Fruit fly (Drosophila melanogaster) whole organism, embryonic: ENCODE data around the gene CG1943.

ENCODE experiments used
- B-H2 ChIP-seq: fragments of 200-800 bp; sonication (Bioruptor generic); optimal IDR thresholded peaks from 2 replicates; lab custom pipeline; 2018; ENCODE audit warnings: missing biosample characterization, mild to moderate bottlenecking, missing genetic modification characterization
- Bgb ChIP-seq: fragments of 200-800 bp; sonication (Bioruptor generic); IDR thresholded peaks from 2 replicates; pipeline ENCODE4 v1.3.6; 2022; ENCODE audit warnings: missing biosample characterization, missing genetic modification characterization; ENCODE audit not compliant: partially characterized antibody
- CG11695 ChIP-seq: fragments of 200-800 bp; sonication (Bioruptor generic); IDR thresholded peaks from 3 replicates; pipeline ENCODE4 v1.3.6; 2022; ENCODE audit warnings: missing biosample characterization, missing genetic modification characterization
- CG12299 ChIP-seq: fragments of 200-800 bp; sonication (Bioruptor generic); optimal IDR thresholded peaks from 2 replicates; lab custom pipeline; 2018; ENCODE audit warnings: missing biosample characterization, mild to moderate bottlenecking, missing genetic modification characterization
- CG14050 ChIP-seq: fragments of 200-800 bp; sonication (Bioruptor generic); IDR thresholded peaks from 3 replicates; pipeline ENCODE4 v1.3.6; 2022; ENCODE audit warnings: missing biosample characterization, missing genetic modification characterization
- CG17385 ChIP-seq: fragments of 200-800 bp; sonication (Bioruptor generic); optimal IDR thresholded peaks from 3 replicates; lab custom pipeline; 2018; ENCODE audit warnings: missing biosample characterization, mild to moderate bottlenecking, missing genetic modification characterization
- CG17802 ChIP-seq: fragments of 200-800 bp; sonication (Bioruptor generic); optimal IDR thresholded peaks from 2 replicates; lab custom pipeline; 2018; ENCODE audit warnings: missing biosample characterization, mild to moderate bottlenecking, missing genetic modification characterization, moderate library complexity
- CG18599 ChIP-seq: fragments of 200-800 bp; sonication (Bioruptor generic); optimal IDR thresholded peaks from 3 replicates; lab custom pipeline; 2017; ENCODE audit warnings: missing biosample characterization, missing genetic modification characterization, mild to moderate bottlenecking, moderate library complexity, missing genetic modification reagents
- CG18619 ChIP-seq: fragments of 200-800 bp; sonication (Bioruptor generic); optimal IDR thresholded peaks from 3 replicates; lab custom pipeline; 2017; ENCODE audit warnings: missing biosample characterization, mild to moderate bottlenecking, missing genetic modification characterization
- CG34422 ChIP-seq: fragments of 200-800 bp; sonication (Bioruptor generic); IDR thresholded peaks from 3 replicates; pipeline ENCODE4 v1.3.6; 2022; ENCODE audit warnings: missing biosample characterization, missing genetic modification characterization
- CG3847 ChIP-seq: fragments of 200-800 bp; sonication (Bioruptor generic); IDR thresholded peaks from 2 replicates; pipeline ENCODE4 v1.3.6; 2022; ENCODE audit warnings: missing biosample characterization, missing genetic modification characterization
- CG6765 ChIP-seq: fragments of 200-800 bp; sonication (Bioruptor generic); optimal IDR thresholded peaks from 3 replicates; lab custom pipeline; 2017; ENCODE audit warnings: missing biosample characterization, mild to moderate bottlenecking, missing genetic modification characterization
- CG6854 ChIP-seq: fragments of 200-800 bp; sonication (Bioruptor generic); optimal IDR thresholded peaks from 3 replicates; lab custom pipeline; 2017; ENCODE audit warnings: missing biosample characterization, mild to moderate bottlenecking, missing genetic modification characterization
- CG8281 ChIP-seq: fragments of 200-800 bp; sonication (Bioruptor generic); optimal IDR thresholded peaks from 2 replicates; lab custom pipeline; 2018; ENCODE audit warnings: missing biosample characterization, mild to moderate bottlenecking, missing genetic modification characterization, moderate library complexity
- Dad ChIP-seq: fragments of 200-800 bp; sonication (Bioruptor generic); optimal IDR thresholded peaks from 3 replicates; lab custom pipeline; 2016; ENCODE audit warnings: missing biosample characterization, missing genetic modification characterization
- Dref ChIP-seq: fragments of 200-800 bp; sonication (Bioruptor generic); IDR thresholded peaks from 2 replicates; pipeline ENCODE4 v1.3.6; 2022; ENCODE audit warnings: missing biosample characterization, missing genetic modification characterization
- ERR ChIP-seq: fragments of 200-800 bp; sonication (Bioruptor generic); optimal IDR thresholded peaks from 2 replicates; lab custom pipeline; 2016; ENCODE audit warnings: missing biosample characterization, missing genetic modification characterization
- Gug ChIP-seq: fragments of 200-800 bp; sonication (Bioruptor generic); IDR thresholded peaks from 4 replicates; pipeline ENCODE4 v1.3.6; 2022; ENCODE audit warnings: missing biosample characterization, missing genetic modification characterization
- H15 ChIP-seq: fragments of 200-800 bp; sonication (Bioruptor generic); IDR thresholded peaks from 3 replicates; pipeline ENCODE4 v1.3.6; 2022; ENCODE audit warnings: missing biosample characterization, missing genetic modification characterization
- HLH3B ChIP-seq: fragments of 200-800 bp; sonication (Bioruptor generic); IDR thresholded peaks from 2 replicates; pipeline ENCODE4 v1.3.6; 2022; ENCODE audit warnings: missing biosample characterization, missing genetic modification characterization
- Hr51 ChIP-seq, 2 experiments: fragments of 200-800 bp; sonication (Bioruptor generic); optimal IDR thresholded peaks; 2 replicates in 1 of 2; 3 replicates in 1 of 2; lab custom pipeline; 2016 to 2018; ENCODE audit warnings: missing biosample characterization in 2 of 2, missing genetic modification characterization in 2 of 2, mild to moderate bottlenecking in 1 of 2, moderate library complexity in 1 of 2
- Kr ChIP-seq: fragments of 200-800 bp; sonication (Bioruptor generic); optimal IDR thresholded peaks from 2 replicates; lab custom pipeline; 2017; ENCODE audit warnings: missing biosample characterization, mild to moderate bottlenecking, missing genetic modification characterization
- Mrtf ChIP-seq: fragments of 200-800 bp; sonication (Bioruptor generic); IDR thresholded peaks from 3 replicates; pipeline ENCODE4 v1.3.6; 2022; ENCODE audit warnings: missing biosample characterization, missing genetic modification characterization
- PHDP ChIP-seq: fragments of 200-800 bp; sonication (Bioruptor generic); optimal IDR thresholded peaks from 3 replicates; lab custom pipeline; 2018; ENCODE audit warnings: missing biosample characterization, mild to moderate bottlenecking, missing genetic modification characterization, moderate library complexity
- Sox102F ChIP-seq: fragments of 200-800 bp; sonication (Bioruptor generic); optimal IDR thresholded peaks from 2 replicates; lab custom pipeline; 2018; ENCODE audit warnings: missing biosample characterization, mild to moderate bottlenecking, missing genetic modification characterization, moderate library complexity
- Spps ChIP-seq: fragments of 200-800 bp; sonication (Bioruptor generic); optimal IDR thresholded peaks from 2 replicates; lab custom pipeline; 2018; ENCODE audit warnings: missing biosample characterization, mild to moderate bottlenecking, missing genetic modification characterization
- chinmo ChIP-seq: fragments of 200-800 bp; sonication (Bioruptor generic); IDR thresholded peaks from 4 replicates; pipeline ENCODE4 v1.3.6; 2022; ENCODE audit warnings: missing biosample characterization, missing genetic modification characterization; ENCODE audit not compliant: partially characterized antibody
- crol ChIP-seq: fragments of 200-800 bp; sonication (Bioruptor generic); IDR thresholded peaks from 2 replicates; pipeline ENCODE4 v1.3.6; 2022; ENCODE audit warnings: missing biosample characterization, missing genetic modification characterization
- crp ChIP-seq, 2 experiments: fragments of 200-800 bp; sonication (Bioruptor generic); optimal IDR thresholded peaks; 2 replicates in 1 of 2; 3 replicates in 1 of 2; lab custom pipeline; 2017; ENCODE audit warnings: missing biosample characterization in 2 of 2, missing genetic modification characterization in 2 of 2, mild to moderate bottlenecking in 1 of 2, moderate library complexity in 1 of 2
- cwo ChIP-seq: fragments of 200-800 bp; sonication (Bioruptor generic); optimal IDR thresholded peaks from 3 replicates; lab custom pipeline; 2017; ENCODE audit warnings: missing biosample characterization, missing genetic modification characterization, mild to moderate bottlenecking, moderate library complexity, missing genetic modification reagents
- dati ChIP-seq: fragments of 200-800 bp; sonication (Bioruptor generic); IDR thresholded peaks from 2 replicates; pipeline ENCODE4 v1.3.6; 2022; ENCODE audit warnings: missing biosample characterization, missing genetic modification characterization
- dmrt99B ChIP-seq: fragments of 200-800 bp; sonication (Bioruptor generic); optimal IDR thresholded peaks from 2 replicates; lab custom pipeline; 2018; ENCODE audit warnings: missing biosample characterization, mild to moderate bottlenecking, missing genetic modification characterization, moderate library complexity
- grn ChIP-seq: fragments of 200-800 bp; sonication (Bioruptor generic); optimal IDR thresholded peaks from 3 replicates; lab custom pipeline; 2017; ENCODE audit warnings: missing biosample characterization, missing genetic modification characterization
- kah ChIP-seq: fragments of 200-800 bp; sonication (Bioruptor generic); optimal IDR thresholded peaks from 2 replicates; lab custom pipeline; 2018; ENCODE audit warnings: missing biosample characterization, mild to moderate bottlenecking, missing genetic modification characterization
- kni ChIP-seq: fragments of 200-800 bp; sonication (Bioruptor generic); optimal IDR thresholded peaks from 3 replicates; lab custom pipeline; 2017; ENCODE audit warnings: mild to moderate bottlenecking, missing biosample characterization, missing genetic modification reagents, missing genetic modification characterization
- lbe ChIP-seq: fragments of 200-800 bp; sonication (Bioruptor generic); optimal IDR thresholded peaks from 2 replicates; lab custom pipeline; 2016; ENCODE audit warnings: missing biosample characterization, mild to moderate bottlenecking, missing genetic modification characterization
- pan ChIP-seq, 4 experiments: fragments of >200 bp in 3 of 4; fragments of 200-800 bp in 1 of 4; sonication (Bioruptor generic) in 1 of 4; optimal IDR thresholded peaks in 3 of 4; IDR thresholded peaks in 1 of 4; 2 replicates each; pipeline versions ENCODE4 v1.3.6 to Lab custom; 2017 to 2022; ENCODE audit warnings: missing biosample characterization in 2 of 4, missing genetic modification characterization in 2 of 4, mixed read lengths in 1 of 4
- pb ChIP-seq: fragments of 200-800 bp; sonication (Bioruptor generic); optimal IDR thresholded peaks from 3 replicates; lab custom pipeline; 2016; ENCODE audit warnings: missing biosample characterization, missing genetic modification characterization
- sd ChIP-seq: fragments of 200-800 bp; sonication (Bioruptor generic); optimal IDR thresholded peaks from 3 replicates; lab custom pipeline; 2018; ENCODE audit warnings: missing biosample characterization, mild to moderate bottlenecking, missing genetic modification characterization, moderate library complexity
- sens ChIP-seq: fragments of 200-800 bp; sonication (Bioruptor generic); peaks from one replicate; lab custom pipeline; 2016; ENCODE audit warnings: missing biosample characterization, missing genetic modification characterization
- sug ChIP-seq: fragments of 200-800 bp; optimal IDR thresholded peaks from 2 replicates; lab custom pipeline; 2019; ENCODE audit warnings: missing biosample characterization, mild to moderate bottlenecking, missing genetic modification characterization, moderate library complexity
- twi ChIP-seq: fragments of 200-800 bp; optimal IDR thresholded peaks from 2 replicates; lab custom pipeline; 2019; ENCODE audit warnings: missing biosample characterization, mild to moderate bottlenecking, missing genetic modification characterization, moderate library complexity
- unpg ChIP-seq: fragments of 200-800 bp; sonication (Bioruptor generic); optimal IDR thresholded peaks from 3 replicates; lab custom pipeline; 2018; ENCODE audit warnings: missing biosample characterization, mild to moderate bottlenecking, missing genetic modification characterization, moderate library complexity

Gene CG1943

dm6 chr3R:7122172-7123072 is 47.8 kb downstream of the CG1943 start (continued):
- TF ChIP-seq Hr51 (GFP tag; optimal IDR thresholded peaks at IDR 0.05; lab: Kevin White, UChicago) (no peak), CG34422 (GFP tag; lab: Robert Waterston, UW) (no peak), CG18599 (GFP tag; lab: Kevin White, UChicago) (peak; percentile 19), sug (peak; percentile 28), Spps (tag; lab: Kevin White, UChicago) (no peak), Mrtf (no peak), Dad (GFP tag; lab: Kevin White, UChicago) (no peak), grn (GFP tag; lab: Kevin White, UChicago) (no peak), dmrt99B (tag; lab: Kevin White, UChicago) (peak; percentile 2), kni (GFP tag; lab: Kevin White, UChicago) (peak; percentile 92), CG6765 (peak; percentile 1), CG18619 (GFP tag; lab: Kevin White, UChicago) (no peak), CG3847 (GFP tag; lab: Robert Waterston, UW) (no peak), Gug (GFP tag; lab: Robert Waterston, UW) (no peak), CG17385 (GFP tag; lab: Kevin White, UChicago) (peak; percentile 0), HLH3B (GFP tag; lab: Robert Waterston, UW) (no peak), Dref (GFP tag; lab: Robert Waterston, UW) (no peak), CG17802 (tag; lab: Kevin White, UChicago) (peak; percentile 18), unpg (GFP tag; lab: Kevin White, UChicago) (no peak), cwo (GFP tag; lab: Kevin White, UChicago) (peak; percentile 1), crol (GFP tag; lab: Robert Waterston, UW) (no peak; the same call in none of the 2 replicates), CG12299 (tag; lab: Kevin White, UChicago) (no peak), pb (no peak), kah (GFP tag; lab: Kevin White, UChicago) (no peak), CG8281 (tag; lab: Kevin White, UChicago) (no peak), pan (optimal IDR thresholded peaks at IDR 0.05; lab: Kevin White, UChicago) (no peak), pan (GFP tag; optimal IDR thresholded peaks at IDR 0.05 in 1 of 2, IDR thresholded peaks at IDR 0.05 in 1 of 2) (peak in 1 of 2 experiments; percentile 42), B-H2 (GFP tag; lab: Kevin White, UChicago) (no peak), crp (GFP tag; optimal IDR thresholded peaks at IDR 0.05; lab: Kevin White, UChicago) (no peak), CG6854 (no peak), lbe (no peak), dati (GFP tag; lab: Robert Waterston, UW) (no peak), Kr (GFP tag; lab: Kevin White, UChicago) (peak; percentile 50), ERR (GFP tag; lab: Kevin White, UChicago) (no peak), sens (GFP tag; lab: Kevin White, UChicago) (peak; percentile 67), chinmo (peak; percentile 81; the same call in 1 of the 4 replicates), Bgb (GFP tag; lab: Robert Waterston, UW) (peak; percentile 15; the same call in 1 of the 2 replicates), twi (peak; percentile 10), H15 (GFP tag; lab: Robert Waterston, UW) (no peak), CG11695 (GFP tag; lab: Robert Waterston, UW) (0 out of 3 replicates have a peak, but pooled peaks have one; percentile 30), Sox102F (GFP tag; lab: Kevin White, UChicago) (no peak), sd (tag; lab: Kevin White, UChicago) (peak; percentile 91), CG14050 (GFP tag; lab: Robert Waterston, UW) (no peak), PHDP (tag; lab: Kevin White, UChicago) (no peak)
- TF ChIP-seq, all 482 proteins: peak for 60
